Worm (Caenorhabditis elegans) whole organism, L3 larva: ENCODE measurements around the gene F08F8.11.

Experiments
- R02D3.7 ChIP-seq: fragments of 150-350 bp; optimal IDR thresholded peaks from 2 replicates; lab custom pipeline; 2014; ENCODE audit warnings: missing biosample characterization, missing genetic modification characterization
- aly-2 ChIP-seq: fragments of 150-350 bp; optimal IDR thresholded peaks from 2 replicates; lab custom pipeline; 2014; ENCODE audit warnings: missing biosample characterization, missing genetic modification characterization
- ama-1 ChIP-seq: fragments of 150-350 bp; optimal IDR thresholded peaks from 2 replicates; lab custom pipeline; 2018
- ceh-82 ChIP-seq: fragments of 150-350 bp; optimal IDR thresholded peaks from 2 replicates; lab custom pipeline; 2014; ENCODE audit warnings: missing biosample characterization, missing genetic modification characterization
- ceh-9 ChIP-seq: sonication (generic microtip); optimal IDR thresholded peaks from 2 replicates; lab custom pipeline; 2018; ENCODE audit warnings: missing biosample characterization, missing genetic modification characterization
- elt-1 ChIP-seq: fragments of 150-350 bp; optimal IDR thresholded peaks from 2 replicates; lab custom pipeline; 2014; ENCODE audit warnings: missing biosample characterization, missing genetic modification characterization
- elt-2 ChIP-seq: sonication (generic microtip); optimal IDR thresholded peaks from 2 replicates; lab custom pipeline; 2016; ENCODE audit warnings: missing genetic modification reagents, mild to moderate bottlenecking, missing genetic modification characterization, missing compliant biosample characterization
- eor-1 ChIP-seq, 2 experiments: fragments of 150-350 bp; optimal IDR thresholded peaks; 2 replicates each; lab custom pipeline; 2014 to 2018; ENCODE audit warnings: missing biosample characterization in 2 of 2, missing genetic modification characterization in 2 of 2
- hmg-11 ChIP-seq: sonication (generic microtip); optimal IDR thresholded peaks from 2 replicates; lab custom pipeline; 2016; ENCODE audit warnings: missing genetic modification characterization, missing compliant biosample characterization
- lin-15B ChIP-seq: fragments of 150-350 bp; optimal IDR thresholded peaks from 2 replicates; lab custom pipeline; 2014; ENCODE audit warnings: missing biosample characterization, missing genetic modification characterization
- lin-39 ChIP-seq: fragments of 150-350 bp; optimal IDR thresholded peaks from 2 replicates; lab custom pipeline; 2018; ENCODE audit warnings: missing biosample characterization, missing genetic modification reagents, missing genetic modification characterization
- lsy-12 ChIP-seq: sonication (generic microtip); optimal IDR thresholded peaks from 2 replicates; lab custom pipeline; 2016; ENCODE audit warnings: mild to moderate bottlenecking, missing genetic modification characterization, missing compliant biosample characterization
- nfya-1 ChIP-seq: sonication (generic microtip); optimal IDR thresholded peaks from 2 replicates; lab custom pipeline; 2017; ENCODE audit warnings: missing genetic modification characterization, mild to moderate bottlenecking, missing compliant biosample characterization, antibody characterized with exemption, moderate library complexity; ENCODE audit not compliant: insufficient read depth
- nhr-11 ChIP-seq: fragments of 150-350 bp; optimal IDR thresholded peaks from 2 replicates; lab custom pipeline; 2014; ENCODE audit warnings: missing biosample characterization, missing genetic modification characterization
- nhr-12 ChIP-seq: fragments of 150-350 bp; optimal IDR thresholded peaks from 2 replicates; lab custom pipeline; 2014; ENCODE audit warnings: missing biosample characterization, missing genetic modification characterization
- nhr-23 ChIP-seq: fragments of 150-350 bp; optimal IDR thresholded peaks from 2 replicates; lab custom pipeline; 2014; ENCODE audit warnings: missing biosample characterization, missing genetic modification reagents, missing genetic modification characterization
- nhr-237 ChIP-seq: fragments of 150-350 bp; optimal IDR thresholded peaks from 2 replicates; lab custom pipeline; 2014; ENCODE audit warnings: missing biosample characterization, missing genetic modification characterization
- nhr-25 ChIP-seq: sonication (generic microtip); optimal IDR thresholded peaks from 2 replicates; lab custom pipeline; 2017; ENCODE audit warnings: missing biosample characterization, missing genetic modification characterization
- nhr-28 ChIP-seq: fragments of 150-350 bp; optimal IDR thresholded peaks from 2 replicates; lab custom pipeline; 2014; ENCODE audit warnings: missing biosample characterization, missing genetic modification characterization
- nhr-43 ChIP-seq: sonication (generic microtip); optimal IDR thresholded peaks from 2 replicates; lab custom pipeline; 2016; ENCODE audit warnings: mild to moderate bottlenecking, missing genetic modification characterization, missing compliant biosample characterization; ENCODE audit not compliant: poor library complexity, severe bottlenecking
- nhr-67 ChIP-seq: fragments of 150-350 bp; optimal IDR thresholded peaks from 2 replicates; lab custom pipeline; 2014; ENCODE audit warnings: missing biosample characterization, missing genetic modification characterization
- sea-2 ChIP-seq: fragments of 150-350 bp; sonication (generic microtip); optimal IDR thresholded peaks from 4 replicates; lab custom pipeline; 2014; ENCODE audit warnings: missing biosample characterization, missing genetic modification reagents, missing genetic modification characterization
- skn-1 ChIP-seq: fragments of 150-350 bp; optimal IDR thresholded peaks from 2 replicates; lab custom pipeline; 2014; ENCODE audit warnings: missing biosample characterization, missing genetic modification characterization
- snpc-4 ChIP-seq: fragments of 150-350 bp; optimal IDR thresholded peaks from 2 replicates; lab custom pipeline; 2014; ENCODE audit warnings: missing biosample characterization, missing genetic modification characterization
- tbx-2 ChIP-seq: sonication (generic microtip); optimal IDR thresholded peaks from 2 replicates; lab custom pipeline; 2016; ENCODE audit warnings: mild to moderate bottlenecking, missing genetic modification characterization, missing compliant biosample characterization
- zag-1 ChIP-seq: fragments of 150-350 bp; optimal IDR thresholded peaks from 2 replicates; lab custom pipeline; 2014; ENCODE audit warnings: missing biosample characterization, missing genetic modification characterization
- ztf-11 ChIP-seq: fragments of 150-350 bp; optimal IDR thresholded peaks from 2 replicates; lab custom pipeline; 2014; ENCODE audit warnings: missing biosample characterization, missing genetic modification characterization
- ztf-4 ChIP-seq: fragments of 150-350 bp; optimal IDR thresholded peaks from 2 replicates; lab custom pipeline; 2014; ENCODE audit warnings: missing biosample characterization, missing genetic modification characterization

The F08F8.11 gene

DNA sequence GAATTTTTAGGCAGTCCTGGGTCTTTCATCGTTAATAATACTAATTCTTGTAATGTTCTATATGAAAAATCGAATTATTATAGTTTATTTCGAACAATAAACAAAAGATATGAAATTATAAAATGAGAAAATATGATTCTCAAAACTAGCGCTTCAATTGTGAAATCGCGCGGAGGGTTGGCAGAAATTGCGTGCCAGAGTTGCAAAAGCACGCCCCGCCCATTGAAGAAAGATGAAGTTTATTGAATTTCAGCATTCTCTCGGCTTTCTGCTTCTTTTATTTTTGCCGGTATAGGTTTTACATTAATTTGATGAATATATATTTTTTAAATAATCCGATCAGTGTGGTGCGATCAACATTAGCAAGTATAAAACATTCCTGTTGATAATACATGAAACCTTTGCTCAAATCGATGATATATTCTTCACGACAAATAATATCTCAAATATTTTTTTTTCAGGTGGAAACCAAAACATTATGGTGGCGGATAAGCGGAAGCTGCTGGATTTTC, 6.6 kb upstream of the F08F8.11 start, which contains the start of the genes eco-1 and hmgr-1:
TSS of gene eco-1 (minus strand) at position 59 of the 512 bp plus-strand sequence.
TSS of gene hmgr-1 (plus strand) at position 462 of the 512 bp plus-strand sequence.
- TF ChIP-seq nfya-1 (tag; lab: Kevin White, UChicago) = peak; percentile 55
- TF ChIP-seq nhr-28 (tag; lab: Kevin White, UChicago) = no peak
- peak; percentile 26 for TF ChIP-seq nhr-43 (tag; lab: Kevin White, UChicago)
- peak; percentile 52 for TF ChIP-seq hmg-11
- peak; percentile 41 for TF ChIP-seq lin-39
- peak; percentile 35 for TF ChIP-seq lin-15B (tag; lab: Kevin White, UChicago)
- peak; percentile 13 for TF ChIP-seq nhr-23 (tag; lab: Kevin White, UChicago)
- peak; percentile 4 for TF ChIP-seq snpc-4
- TF ChIP-seq ceh-9 (tag; lab: Kevin White, UChicago) = no peak
- TF ChIP-seq ztf-11 (tag; lab: Kevin White, UChicago) = no peak

- no peak for TF ChIP-seq R02D3.7 (tag; lab: Kevin White, UChicago)
Observed at ce11 chrIII:7367012-7367760, 1.5 kb downstream of the F08F8.11 start, which contains the start of the genes T20B12.5 and T20B12.4. Gene T20B12.5, minus strand, starts transcription at chrIII:7367112. Gene T20B12.4, plus strand, starts transcription at chrIII:7367710.

ce11 chrIII:7369394-7370024, 3.8 kb downstream of the F08F8.11 start:
- TF ChIP-seq ceh-82 = no peak
- peak; percentile 32 for TF ChIP-seq ztf-4 (tag; lab: Kevin White, UChicago)
- peak; percentile 66 for TF ChIP-seq nhr-43 (tag; lab: Kevin White, UChicago)
- TF ChIP-seq ama-1 (lab: Kevin White, UChicago) = peak; percentile 81
- TF ChIP-seq nhr-23 (tag; lab: Kevin White, UChicago) = peak; percentile 62
- peak; percentile 15 for TF ChIP-seq elt-2 (tag; lab: Kevin White, UChicago)
- TF ChIP-seq nhr-25 (tag; lab: Kevin White, UChicago) = no peak
- peak; percentile 78 for TF ChIP-seq lsy-12

- TF ChIP-seq skn-1 (tag; lab: Kevin White, UChicago) (no peak), nhr-11 (no peak), ceh-82 (no peak), hmg-11 (no peak), nhr-12 (no peak), aly-2 (no peak), zag-1 (tag; lab: Kevin White, UChicago) (no peak), ama-1 (lab: Kevin White, UChicago) (no peak)
- TF ChIP-seq, all 47 proteins: peak for 0
Observed at ce11 chrIII:7370569-7370968, 4.9 kb downstream of the F08F8.11 start.

- TF ChIP-seq nhr-43 (tag; lab: Kevin White, UChicago) (peak; percentile 38), nhr-25 (tag; lab: Kevin White, UChicago) (no peak), nhr-67 (tag; lab: Kevin White, UChicago) (no peak), ama-1 (lab: Kevin White, UChicago) (peak; percentile 93)
- TF ChIP-seq, all 47 proteins: peak for 2
Observed at ce11 chrIII:7373802-7374435, 8.2 kb downstream of the F08F8.11 start.

ce11 chrIII:7374681-7375271, 9.1 kb downstream of the F08F8.11 start, which contains the start of gene mml-1:
Gene mml-1, minus strand, starts transcription at chrIII:7374731.
- TF ChIP-seq sea-2 (GFP tag; lab: Kevin White, UChicago) (no peak), eor-1 (tag; optimal IDR thresholded peaks at IDR 0.05; lab: Kevin White, UChicago) (no peak), lsy-12 (peak; percentile 24), nhr-43 (tag; lab: Kevin White, UChicago) (no peak), ztf-11 (tag; lab: Kevin White, UChicago) (no peak), tbx-2 (tag; lab: Kevin White, UChicago) (no peak), lin-15B (tag; lab: Kevin White, UChicago) (no peak), ama-1 (lab: Kevin White, UChicago) (peak; percentile 66), nhr-237 (tag; lab: Kevin White, UChicago) (no peak), elt-1 (tag; lab: Kevin White, UChicago) (no peak), nhr-25 (tag; lab: Kevin White, UChicago) (no peak), nfya-1 (tag; lab: Kevin White, UChicago) (peak; percentile 17)
